Worm (Caenorhabditis elegans) whole organism, L1 larva: ENCODE data around the gene T04A8.7.
A peak's percentile ranks its signal among the peaks of the same experiment; 100 is the strongest.

Experiments used
- C04F5.9 ChIP-seq: sonication (generic microtip); optimal IDR thresholded peaks from 2 replicates; lab custom pipeline; 2016; ENCODE audit warnings: missing genetic modification characterization, missing compliant biosample characterization
- C16A3.4 ChIP-seq: fragments of 150-350 bp; optimal IDR thresholded peaks from 2 replicates; lab custom pipeline; 2014; ENCODE audit warnings: missing biosample characterization, missing genetic modification characterization
- C34B4.2 ChIP-seq: sonication (generic microtip); optimal IDR thresholded peaks from 2 replicates; lab custom pipeline; 2017; ENCODE audit warnings: mild to moderate bottlenecking, missing genetic modification characterization, missing compliant biosample characterization
- F16B12.6 ChIP-seq: fragments of 150-350 bp; optimal IDR thresholded peaks from 2 replicates; lab custom pipeline; 2014; ENCODE audit warnings: missing biosample characterization, missing genetic modification characterization
- Y116A8C.19 ChIP-seq: sonication (generic microtip); optimal IDR thresholded peaks from 2 replicates; lab custom pipeline; 2016; ENCODE audit warnings: missing compliant biosample characterization, missing genetic modification characterization, borderline replicate concordance
- aha-1 ChIP-seq: fragments of 150-350 bp; optimal IDR thresholded peaks from 2 replicates; lab custom pipeline; 2014; ENCODE audit warnings: missing biosample characterization, missing genetic modification characterization
- ama-1 ChIP-seq: fragments of 150-350 bp; optimal IDR thresholded peaks from 2 replicates; lab custom pipeline; 2014
- blmp-1 ChIP-seq: fragments of 150-350 bp; optimal IDR thresholded peaks from 2 replicates; lab custom pipeline; 2014; ENCODE audit warnings: missing biosample characterization, missing genetic modification characterization
- ceh-82 ChIP-seq, 3 experiments: fragments of 150-350 bp in 1 of 3; sonication (generic microtip) in 2 of 3; optimal IDR thresholded peaks; 2 replicates each; lab custom pipeline; 2014 to 2017; ENCODE audit warnings: missing biosample characterization in 3 of 3, missing genetic modification characterization in 3 of 3
- ceh-88 ChIP-seq: fragments of 200-800 bp; sonication (Bioruptor generic); IDR thresholded peaks from 2 replicates; pipeline ENCODE4 v1.3.6; 2022; ENCODE audit warnings: missing genetic modification characterization, missing compliant biosample characterization
- ceh-90 ChIP-seq: sonication (generic microtip); optimal IDR thresholded peaks from 2 replicates; lab custom pipeline; 2016; ENCODE audit warnings: missing genetic modification characterization, missing compliant biosample characterization
- ces-1 ChIP-seq: fragments of 150-350 bp; optimal IDR thresholded peaks from 2 replicates; lab custom pipeline; 2014; ENCODE audit warnings: missing biosample characterization, missing genetic modification reagents, missing genetic modification characterization
- dsc-1 ChIP-seq: sonication (generic microtip); optimal IDR thresholded peaks from 2 replicates; lab custom pipeline; 2016; ENCODE audit warnings: mild to moderate bottlenecking, missing genetic modification characterization, missing compliant biosample characterization
- efl-1 ChIP-seq, 4 experiments: fragments of 150-350 bp; optimal IDR thresholded peaks in 3 of 4; peaks in 1 of 4; 1 replicate in 1 of 4; 2 replicates in 3 of 4; lab custom pipeline; 2014; ENCODE audit warnings: missing biosample characterization in 2 of 4, missing genetic modification characterization in 2 of 4, missing genetic modification reagents in 2 of 4
- efl-3 ChIP-seq: fragments of 200-800 bp; sonication (Bioruptor generic); optimal IDR thresholded peaks from 2 replicates; lab custom pipeline; 2018; ENCODE audit warnings: mild to moderate bottlenecking, missing genetic modification characterization, missing compliant biosample characterization
- egl-27 ChIP-seq, 2 experiments: fragments of 150-350 bp in 1 of 2; sonication (generic microtip); optimal IDR thresholded peaks; 3 replicates each; lab custom pipeline; 2017 to 2018; ENCODE audit warnings: missing biosample characterization in 2 of 2, missing genetic modification characterization in 2 of 2, missing genetic modification reagents in 2 of 2
- elt-3 ChIP-seq, 6 experiments: fragments of 150-350 bp in 1 of 6; sonication (generic microtip); optimal IDR thresholded peaks; 2 replicates each; lab custom pipeline; 2017 to 2018; ENCODE audit warnings: missing biosample characterization in 6 of 6, missing genetic modification characterization in 6 of 6, inconsistent platforms in 1 of 6
- ets-5 ChIP-seq: fragments of 200-800 bp; sonication (Bioruptor generic); IDR thresholded peaks from 2 replicates; pipeline ENCODE4 v1.3.6; 2022; ENCODE audit warnings: missing genetic modification characterization, missing compliant biosample characterization
- fkh-4 ChIP-seq: sonication (generic microtip); optimal IDR thresholded peaks from 2 replicates; lab custom pipeline; 2016; ENCODE audit warnings: missing compliant biosample characterization, missing genetic modification characterization, borderline replicate concordance
- fos-1 ChIP-seq: fragments of 150-350 bp; optimal IDR thresholded peaks from 2 replicates; lab custom pipeline; 2014; ENCODE audit warnings: missing biosample characterization, missing genetic modification characterization
- grh-1 ChIP-seq: fragments of 200-800 bp; sonication (Bioruptor generic); IDR thresholded peaks from 2 replicates; pipeline ENCODE4 v1.3.6; 2022; ENCODE audit warnings: missing genetic modification reagents, missing genetic modification characterization, missing compliant biosample characterization
- hlh-4 ChIP-seq: sonication (generic microtip); optimal IDR thresholded peaks from 2 replicates; lab custom pipeline; 2016; ENCODE audit warnings: mild to moderate bottlenecking, missing genetic modification characterization, missing compliant biosample characterization
- hpl-2 ChIP-seq: fragments of 150-350 bp; optimal IDR thresholded peaks from 2 replicates; lab custom pipeline; 2014; ENCODE audit warnings: missing biosample characterization, missing genetic modification reagents, missing genetic modification characterization
- irx-1 ChIP-seq: sonication (generic microtip); optimal IDR thresholded peaks from 2 replicates; lab custom pipeline; 2016; ENCODE audit warnings: missing genetic modification characterization, missing compliant biosample characterization
- isw-1 ChIP-seq: fragments of 200-800 bp; sonication (Bioruptor generic); IDR thresholded peaks from 2 replicates; pipeline ENCODE4 v1.3.6; 2022; ENCODE audit warnings: missing genetic modification characterization, missing compliant biosample characterization
- jun-1 ChIP-seq: fragments of 150-350 bp; optimal IDR thresholded peaks from 2 replicates; lab custom pipeline; 2014; ENCODE audit warnings: missing biosample characterization, missing genetic modification reagents, missing genetic modification characterization
- lin-14 ChIP-seq: fragments of 200-800 bp; sonication (Bioruptor generic); optimal IDR thresholded peaks from 2 replicates; lab custom pipeline; 2018; ENCODE audit warnings: mild to moderate bottlenecking, missing genetic modification characterization, moderate library complexity, missing compliant biosample characterization
- lin-39 ChIP-seq: fragments of 150-350 bp; optimal IDR thresholded peaks from 2 replicates; lab custom pipeline; 2014; ENCODE audit warnings: missing biosample characterization, missing genetic modification reagents, missing genetic modification characterization
- mdl-1 ChIP-seq, 2 experiments: fragments of 150-350 bp; optimal IDR thresholded peaks; 2 replicates each; lab custom pipeline; 2014 to 2017; ENCODE audit warnings: missing biosample characterization in 2 of 2, missing genetic modification characterization in 2 of 2, inconsistent platforms in 1 of 2
- mep-1 ChIP-seq: fragments of 150-350 bp; optimal IDR thresholded peaks from 2 replicates; lab custom pipeline; 2014; ENCODE audit warnings: missing biosample characterization, missing genetic modification characterization
- nhr-11 ChIP-seq: fragments of 150-350 bp; optimal IDR thresholded peaks from 2 replicates; lab custom pipeline; 2014; ENCODE audit warnings: missing biosample characterization, missing genetic modification characterization
- nhr-12 ChIP-seq: sonication (generic microtip); optimal IDR thresholded peaks from 2 replicates; lab custom pipeline; 2017; ENCODE audit warnings: missing biosample characterization, missing genetic modification characterization
- nhr-19 ChIP-seq: fragments of 200-800 bp; sonication (Bioruptor generic); conservative IDR thresholded peaks from 2 replicates; pipeline ENCODE4 v1.3.6; 2022; ENCODE audit warnings: missing genetic modification characterization, missing compliant biosample characterization
- nhr-237 ChIP-seq: fragments of 150-350 bp; optimal IDR thresholded peaks from 2 replicates; lab custom pipeline; 2014; ENCODE audit warnings: missing biosample characterization, missing genetic modification characterization
- nhr-28 ChIP-seq: fragments of 150-350 bp; optimal IDR thresholded peaks from 2 replicates; lab custom pipeline; 2014; ENCODE audit warnings: missing biosample characterization, missing genetic modification characterization
- nhr-47 ChIP-seq: sonication (generic microtip); optimal IDR thresholded peaks from 2 replicates; lab custom pipeline; 2016; ENCODE audit warnings: mild to moderate bottlenecking, missing genetic modification characterization, moderate library complexity, missing compliant biosample characterization
- nhr-71 ChIP-seq: sonication (generic microtip); optimal IDR thresholded peaks from 2 replicates; lab custom pipeline; 2016; ENCODE audit warnings: mild to moderate bottlenecking, missing genetic modification characterization, moderate library complexity, missing compliant biosample characterization
- nhr-77 ChIP-seq: fragments of 150-350 bp; optimal IDR thresholded peaks from 2 replicates; lab custom pipeline; 2014; ENCODE audit warnings: missing biosample characterization, missing genetic modification characterization
- nhr-90 ChIP-seq: sonication (generic microtip); optimal IDR thresholded peaks from 2 replicates; lab custom pipeline; 2016; ENCODE audit warnings: mild to moderate bottlenecking, missing genetic modification characterization, missing compliant biosample characterization; ENCODE audit not compliant: poor library complexity
- pag-3 ChIP-seq: sonication (generic microtip); optimal IDR thresholded peaks from 2 replicates; lab custom pipeline; 2017; ENCODE audit warnings: missing genetic modification characterization, mild to moderate bottlenecking, missing compliant biosample characterization, antibody characterized with exemption, borderline replicate concordance; ENCODE audit not compliant: insufficient read depth
- pax-3 ChIP-seq: fragments of 200-800 bp; sonication (Bioruptor generic); optimal IDR thresholded peaks from 2 replicates; lab custom pipeline; 2018; ENCODE audit warnings: mild to moderate bottlenecking, missing genetic modification characterization, moderate library complexity, missing compliant biosample characterization
- skn-1 ChIP-seq: fragments of 150-350 bp; optimal IDR thresholded peaks from 2 replicates; lab custom pipeline; 2014; ENCODE audit warnings: missing biosample characterization, missing genetic modification characterization
- snpc-4 ChIP-seq: fragments of 150-350 bp; optimal IDR thresholded peaks from 2 replicates; lab custom pipeline; 2014; ENCODE audit warnings: missing biosample characterization, missing genetic modification characterization
- snu-23 ChIP-seq: sonication (generic microtip); optimal IDR thresholded peaks from 2 replicates; lab custom pipeline; 2016; ENCODE audit warnings: missing genetic modification characterization, missing compliant biosample characterization
- sox-4 ChIP-seq: sonication (generic microtip); optimal IDR thresholded peaks from 2 replicates; lab custom pipeline; 2016; ENCODE audit warnings: missing genetic modification characterization, missing compliant biosample characterization
- swsn-7 ChIP-seq: sonication (generic microtip); optimal IDR thresholded peaks from 2 replicates; lab custom pipeline; 2016; ENCODE audit warnings: missing genetic modification characterization, missing compliant biosample characterization
- unc-130 ChIP-seq: fragments of 150-350 bp; optimal IDR thresholded peaks from 2 replicates; lab custom pipeline; 2017; ENCODE audit warnings: missing biosample characterization, missing genetic modification characterization, inconsistent platforms
- unc-30 ChIP-seq: sonication (generic microtip); optimal IDR thresholded peaks from 2 replicates; lab custom pipeline; 2017; ENCODE audit warnings: missing biosample characterization, missing genetic modification characterization
- unc-86 ChIP-seq: sonication (generic microtip); optimal IDR thresholded peaks from 2 replicates; lab custom pipeline; 2016; ENCODE audit warnings: missing genetic modification characterization, missing compliant biosample characterization
- xbp-1 ChIP-seq: sonication (generic microtip); optimal IDR thresholded peaks from 2 replicates; lab custom pipeline; 2016; ENCODE audit warnings: missing genetic modification characterization, missing compliant biosample characterization
- zag-1 ChIP-seq: fragments of 150-350 bp; optimal IDR thresholded peaks from 2 replicates; lab custom pipeline; 2014; ENCODE audit warnings: missing biosample characterization, missing genetic modification characterization
- zip-4 ChIP-seq: fragments of 200-800 bp; sonication (Bioruptor generic); optimal IDR thresholded peaks from 2 replicates; lab custom pipeline; 2018; ENCODE audit warnings: mild to moderate bottlenecking, missing genetic modification characterization, moderate library complexity, missing compliant biosample characterization
- ztf-11 ChIP-seq, 2 experiments: sonication (generic microtip); optimal IDR thresholded peaks; 2 replicates each; lab custom pipeline; 2016 to 2017; ENCODE audit warnings: missing genetic modification characterization in 2 of 2, missing biosample characterization in 1 of 2, missing compliant biosample characterization in 1 of 2

T04A8.7 gene

DNA sequence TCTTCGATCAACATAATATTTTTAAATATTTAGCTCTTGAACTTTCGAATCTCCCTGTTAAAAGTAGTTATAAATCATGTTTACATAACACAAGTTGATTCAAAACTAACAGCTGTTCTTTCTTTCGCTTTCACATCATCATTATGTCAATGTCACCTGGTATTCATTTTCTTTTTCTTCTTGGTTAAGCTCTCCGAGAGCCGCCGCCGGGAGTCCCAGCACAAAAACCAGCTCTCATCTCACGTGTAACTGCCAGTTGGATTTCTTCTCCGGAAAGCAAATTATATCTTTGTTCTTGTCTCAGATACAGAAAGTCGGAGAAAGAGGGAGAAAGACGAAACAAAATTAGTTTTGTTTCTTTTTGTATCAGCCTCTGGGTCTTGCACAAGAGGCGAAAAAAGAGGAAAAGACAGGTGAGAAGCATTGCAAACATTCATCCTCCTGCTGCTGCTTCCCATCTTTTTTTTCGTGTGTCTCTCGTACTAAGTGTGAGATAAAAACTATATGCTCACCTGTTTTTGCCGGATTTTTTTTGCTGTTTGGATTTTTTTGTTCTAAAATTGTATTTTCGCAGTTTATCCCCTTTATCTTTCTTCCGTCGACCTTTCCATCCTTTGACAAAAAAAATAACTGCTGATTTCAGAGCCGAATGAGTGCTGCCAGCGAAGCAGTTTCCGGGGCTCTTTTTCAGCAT lies 36.3 kb downstream of the T04A8.7 start, which contains the start of gene F17C8.3:
Gene F17C8.3 (plus strand): TSS at position 644 of the 694 bp plus-strand sequence.
- TF ChIP-seq hlh-4 (tag; lab: Kevin White, UChicago) (no peak), isw-1 (GFP tag; lab: Robert Waterston, UW) (no peak), blmp-1 (tag; lab: Kevin White, UChicago) (no peak), C16A3.4 (no peak), zip-4 (GFP tag; lab: Kevin White, UChicago) (no peak), mep-1 (tag; lab: Kevin White, UChicago) (peak; percentile 20), Y116A8C.19 (tag; lab: Kevin White, UChicago) (no peak), unc-86 (tag; lab: Kevin White, UChicago) (no peak), nhr-19 (GFP tag; lab: Robert Waterston, UW) (peak; percentile 50), unc-30 (tag; lab: Kevin White, UChicago) (no peak), grh-1 (GFP tag; lab: Robert Waterston, UW) (no peak), unc-130 (peak; percentile 4), ztf-11 (tag; optimal IDR thresholded peaks at IDR 0.05; lab: Kevin White, UChicago) (no peak), ces-1 (GFP tag; lab: Kevin White, UChicago) (no peak), snpc-4 (no peak), nhr-237 (tag; lab: Kevin White, UChicago) (no peak), xbp-1 (tag; lab: Kevin White, UChicago) (no peak), efl-3 (GFP tag; lab: Kevin White, UChicago) (no peak), efl-1 (optimal IDR thresholded peaks at IDR 0.05; lab: Kevin White, UChicago) (peak in 1 of 2 experiments; percentile 30), efl-1 (GFP tag; optimal IDR thresholded peaks at IDR 0.05 in 1 of 2; lab: Kevin White, UChicago) (no peak), nhr-11 (tag; lab: Kevin White, UChicago) (no peak), pax-3 (no peak), aha-1 (tag; lab: Kevin White, UChicago) (no peak), ets-5 (no peak), hpl-2 (GFP tag; lab: Kevin White, UChicago) (no peak), ceh-88 (GFP tag; lab: Robert Waterston, UW) (no peak), nhr-90 (tag; lab: Kevin White, UChicago) (no peak), snu-23 (GFP tag; lab: Kevin White, UChicago) (peak; percentile 53), skn-1 (tag; lab: Kevin White, UChicago) (no peak), lin-14 (GFP tag; lab: Kevin White, UChicago) (peak; percentile 83), nhr-77 (tag; lab: Kevin White, UChicago) (no peak), irx-1 (tag; lab: Kevin White, UChicago) (no peak), F16B12.6 (tag; lab: Kevin White, UChicago) (no peak), nhr-12 (no peak), ama-1 (lab: Kevin White, UChicago) (no peak), mdl-1 (tag; optimal IDR thresholded peaks at IDR 0.05; lab: Kevin White, UChicago) (peak in 1 of 2 experiments; percentile 19), swsn-7 (peak; percentile 32), nhr-28 (tag; lab: Kevin White, UChicago) (no peak), nhr-47 (tag; lab: Kevin White, UChicago) (peak; percentile 14), fkh-4 (tag; lab: Kevin White, UChicago) (peak; percentile 51), jun-1 (tag; lab: Kevin White, UChicago) (no peak), sox-4 (tag; lab: Kevin White, UChicago) (no peak), fos-1 (tag; lab: Kevin White, UChicago) (no peak), ceh-82 (tag; optimal IDR thresholded peaks at IDR 0.05; lab: Kevin White, UChicago) (no peak), egl-27 (tag; optimal IDR thresholded peaks at IDR 0.05; lab: Kevin White, UChicago) (no peak), dsc-1 (tag; lab: Kevin White, UChicago) (peak; percentile 88), zag-1 (tag; lab: Kevin White, UChicago) (no peak), elt-3 (tag; optimal IDR thresholded peaks at IDR 0.05; lab: Kevin White, UChicago) (no peak), C04F5.9 (tag; lab: Kevin White, UChicago) (no peak), pag-3 (peak; percentile 32), C34B4.2 (tag; lab: Kevin White, UChicago) (no peak), nhr-71 (tag; lab: Kevin White, UChicago) (peak; percentile 86), ceh-90 (no peak), lin-39 (tag; lab: Kevin White, UChicago) (peak; percentile 51)
